Worm (Caenorhabditis elegans) whole organism, L3 larva: Measurements from ENCODE around the gene spt-5.

Experiments
- R02D3.7 ChIP-seq: fragments of 150-350 bp; optimal IDR thresholded peaks from 2 replicates; lab custom pipeline; 2014; ENCODE audit warnings: missing biosample characterization, missing genetic modification characterization
- ama-1 ChIP-seq: fragments of 150-350 bp; optimal IDR thresholded peaks from 2 replicates; lab custom pipeline; 2018
- ceh-16 ChIP-seq: sonication (generic microtip); optimal IDR thresholded peaks from 2 replicates; lab custom pipeline; 2017; ENCODE audit warnings: missing biosample characterization, missing genetic modification characterization
- ceh-28 ChIP-seq: fragments of 150-350 bp; optimal IDR thresholded peaks from 2 replicates; lab custom pipeline; 2014; ENCODE audit warnings: missing biosample characterization, missing genetic modification reagents, missing genetic modification characterization
- ceh-82 ChIP-seq: fragments of 150-350 bp; optimal IDR thresholded peaks from 2 replicates; lab custom pipeline; 2014; ENCODE audit warnings: missing biosample characterization, missing genetic modification characterization
- daf-12 ChIP-seq: fragments of 150-350 bp; optimal IDR thresholded peaks from 2 replicates; lab custom pipeline; 2014; ENCODE audit warnings: missing biosample characterization, missing genetic modification reagents, missing genetic modification characterization
- egl-5 ChIP-seq: fragments of 150-350 bp; optimal IDR thresholded peaks from 2 replicates; lab custom pipeline; 2017; ENCODE audit warnings: missing biosample characterization, missing genetic modification reagents, missing genetic modification characterization, inconsistent platforms
- elt-2 ChIP-seq: sonication (generic microtip); optimal IDR thresholded peaks from 2 replicates; lab custom pipeline; 2016; ENCODE audit warnings: missing genetic modification reagents, mild to moderate bottlenecking, missing genetic modification characterization, missing compliant biosample characterization
- elt-3 ChIP-seq, 3 experiments: fragments of 150-350 bp in 1 of 3; sonication (generic microtip) in 2 of 3; optimal IDR thresholded peaks; 2 replicates in 2 of 3; 4 replicates in 1 of 3; lab custom pipeline; 2014 to 2017; ENCODE audit warnings: missing biosample characterization in 3 of 3, missing genetic modification characterization in 3 of 3
- eor-1 ChIP-seq, 2 experiments: fragments of 150-350 bp; optimal IDR thresholded peaks; 2 replicates each; lab custom pipeline; 2014 to 2018; ENCODE audit warnings: missing biosample characterization in 2 of 2, missing genetic modification characterization in 2 of 2
- fkh-10 ChIP-seq: sonication (generic microtip); optimal IDR thresholded peaks from 2 replicates; lab custom pipeline; 2017; ENCODE audit warnings: missing biosample characterization, missing genetic modification reagents, missing genetic modification characterization
- fos-1 ChIP-seq: fragments of 150-350 bp; optimal IDR thresholded peaks from 2 replicates; lab custom pipeline; 2014; ENCODE audit warnings: missing biosample characterization, missing genetic modification characterization
- hmg-11 ChIP-seq: sonication (generic microtip); optimal IDR thresholded peaks from 2 replicates; lab custom pipeline; 2016; ENCODE audit warnings: missing genetic modification characterization, missing compliant biosample characterization
- lin-15B ChIP-seq: fragments of 150-350 bp; optimal IDR thresholded peaks from 2 replicates; lab custom pipeline; 2014; ENCODE audit warnings: missing biosample characterization, missing genetic modification characterization
- lin-39 ChIP-seq: fragments of 150-350 bp; optimal IDR thresholded peaks from 2 replicates; lab custom pipeline; 2018; ENCODE audit warnings: missing biosample characterization, missing genetic modification reagents, missing genetic modification characterization
- mdl-1 ChIP-seq: fragments of 150-350 bp; optimal IDR thresholded peaks from 2 replicates; lab custom pipeline; 2014; ENCODE audit warnings: missing biosample characterization, missing genetic modification characterization
- mml-1 ChIP-seq: fragments of 150-350 bp; sonication (generic microtip); optimal IDR thresholded peaks from 3 replicates; lab custom pipeline; 2014; ENCODE audit warnings: missing biosample characterization, missing genetic modification characterization
- nfya-1 ChIP-seq: sonication (generic microtip); optimal IDR thresholded peaks from 2 replicates; lab custom pipeline; 2017; ENCODE audit warnings: missing genetic modification characterization, mild to moderate bottlenecking, missing compliant biosample characterization, antibody characterized with exemption, moderate library complexity; ENCODE audit not compliant: insufficient read depth
- nhr-11 ChIP-seq: fragments of 150-350 bp; optimal IDR thresholded peaks from 2 replicates; lab custom pipeline; 2014; ENCODE audit warnings: missing biosample characterization, missing genetic modification characterization
- nhr-12 ChIP-seq: fragments of 150-350 bp; optimal IDR thresholded peaks from 2 replicates; lab custom pipeline; 2014; ENCODE audit warnings: missing biosample characterization, missing genetic modification characterization
- nhr-23 ChIP-seq: fragments of 150-350 bp; optimal IDR thresholded peaks from 2 replicates; lab custom pipeline; 2014; ENCODE audit warnings: missing biosample characterization, missing genetic modification reagents, missing genetic modification characterization
- nhr-237 ChIP-seq: fragments of 150-350 bp; optimal IDR thresholded peaks from 2 replicates; lab custom pipeline; 2014; ENCODE audit warnings: missing biosample characterization, missing genetic modification characterization
- nhr-25 ChIP-seq: sonication (generic microtip); optimal IDR thresholded peaks from 2 replicates; lab custom pipeline; 2017; ENCODE audit warnings: missing biosample characterization, missing genetic modification characterization
- nhr-28 ChIP-seq: fragments of 150-350 bp; optimal IDR thresholded peaks from 2 replicates; lab custom pipeline; 2014; ENCODE audit warnings: missing biosample characterization, missing genetic modification characterization
- nhr-67 ChIP-seq: fragments of 150-350 bp; optimal IDR thresholded peaks from 2 replicates; lab custom pipeline; 2014; ENCODE audit warnings: missing biosample characterization, missing genetic modification characterization
- nhr-77 ChIP-seq: fragments of 150-350 bp; optimal IDR thresholded peaks from 2 replicates; lab custom pipeline; 2014; ENCODE audit warnings: missing biosample characterization, missing genetic modification characterization
- pha-4 ChIP-seq: fragments of 150-350 bp; optimal IDR thresholded peaks from 2 replicates; lab custom pipeline; 2014; ENCODE audit warnings: missing biosample characterization, missing genetic modification reagents, missing genetic modification characterization
- sea-2 ChIP-seq: fragments of 150-350 bp; sonication (generic microtip); optimal IDR thresholded peaks from 4 replicates; lab custom pipeline; 2014; ENCODE audit warnings: missing biosample characterization, missing genetic modification reagents, missing genetic modification characterization
- snpc-4 ChIP-seq: fragments of 150-350 bp; optimal IDR thresholded peaks from 2 replicates; lab custom pipeline; 2014; ENCODE audit warnings: missing biosample characterization, missing genetic modification characterization
- tbx-2 ChIP-seq: sonication (generic microtip); optimal IDR thresholded peaks from 2 replicates; lab custom pipeline; 2016; ENCODE audit warnings: mild to moderate bottlenecking, missing genetic modification characterization, missing compliant biosample characterization
- unc-39 ChIP-seq: sonication (generic microtip); optimal IDR thresholded peaks from 4 replicates; lab custom pipeline; 2017; ENCODE audit warnings: missing biosample characterization, missing genetic modification characterization
- unc-62 ChIP-seq: fragments of 150-350 bp; sonication (generic microtip); optimal IDR thresholded peaks from 4 replicates; lab custom pipeline; 2014; ENCODE audit warnings: missing biosample characterization, missing genetic modification reagents, missing genetic modification characterization
- zag-1 ChIP-seq: fragments of 150-350 bp; optimal IDR thresholded peaks from 2 replicates; lab custom pipeline; 2014; ENCODE audit warnings: missing biosample characterization, missing genetic modification characterization
- ztf-4 ChIP-seq: fragments of 150-350 bp; optimal IDR thresholded peaks from 2 replicates; lab custom pipeline; 2014; ENCODE audit warnings: missing biosample characterization, missing genetic modification characterization

The spt-5 gene

ce11 chrIV:12012439-12013003 is 38.8 kb upstream of the spt-5 start:
- no peak for TF ChIP-seq lin-15B (tag; lab: Kevin White, UChicago)
- peak; percentile 65 for TF ChIP-seq lin-39 (tag; lab: Kevin White, UChicago)
- TF ChIP-seq unc-62 (GFP tag; lab: Kevin White, UChicago): peak; percentile 61
- TF ChIP-seq unc-39: no peak
- no peak for TF ChIP-seq tbx-2 (tag; lab: Kevin White, UChicago)
- TF ChIP-seq eor-1 (tag; optimal IDR thresholded peaks at IDR 0.05; lab: Kevin White, UChicago): no peak
- no peak for TF ChIP-seq fkh-10 (GFP tag; lab: Kevin White, UChicago)
- TF ChIP-seq ama-1 (lab: Kevin White, UChicago): no peak
- TF ChIP-seq snpc-4 (tag; lab: Kevin White, UChicago): no peak
- TF ChIP-seq egl-5 (tag; lab: Kevin White, UChicago): no peak
- TF ChIP-seq nhr-11 (tag; lab: Kevin White, UChicago): peak; percentile 9
- TF ChIP-seq nhr-67 (tag; lab: Kevin White, UChicago): no peak
- TF ChIP-seq mdl-1 (tag; lab: Kevin White, UChicago): no peak
- TF ChIP-seq ztf-4 (tag; lab: Kevin White, UChicago): no peak
- TF ChIP-seq fos-1: no peak
- no peak for TF ChIP-seq elt-3 (tag; optimal IDR thresholded peaks at IDR 0.05; lab: Kevin White, UChicago)
- no peak for TF ChIP-seq ceh-16 (tag; lab: Kevin White, UChicago)
- no peak for TF ChIP-seq pha-4 (tag; lab: Kevin White, UChicago)
- TF ChIP-seq nhr-77 (tag; lab: Kevin White, UChicago): no peak
- peak; percentile 44 for TF ChIP-seq nfya-1 (tag; lab: Kevin White, UChicago)
- TF ChIP-seq daf-12 (tag; lab: Kevin White, UChicago): no peak
- TF ChIP-seq nhr-23 (tag; lab: Kevin White, UChicago): no peak

ce11 chrIV:12013120-12013519 is 38.2 kb upstream of the spt-5 start, which contains the start of gene spe-17:
TSS of gene spe-17 (plus strand) at chrIV:12013420.
- no peak for TF ChIP-seq nhr-28 (tag; lab: Kevin White, UChicago)
- TF ChIP-seq nhr-25 (tag; lab: Kevin White, UChicago): no peak
- TF ChIP-seq sea-2 (GFP tag; lab: Kevin White, UChicago): no peak
- no peak for TF ChIP-seq nhr-237
- no peak for TF ChIP-seq daf-12 (tag; lab: Kevin White, UChicago)
- no peak for TF ChIP-seq egl-5 (tag; lab: Kevin White, UChicago)
- no peak for TF ChIP-seq lin-15B (tag; lab: Kevin White, UChicago)
- no peak for TF ChIP-seq snpc-4 (tag; lab: Kevin White, UChicago)
- no peak for TF ChIP-seq tbx-2 (tag; lab: Kevin White, UChicago)
- TF ChIP-seq ama-1 (lab: Kevin White, UChicago): no peak
- no peak for TF ChIP-seq hmg-11 (tag; lab: Kevin White, UChicago)
- no peak for TF ChIP-seq unc-62 (GFP tag; lab: Kevin White, UChicago)
- no peak for TF ChIP-seq nhr-11 (tag; lab: Kevin White, UChicago)
- TF ChIP-seq fos-1: no peak
- TF ChIP-seq zag-1 (tag; lab: Kevin White, UChicago): no peak
- no peak for TF ChIP-seq elt-2
- no peak for TF ChIP-seq ztf-4 (tag; lab: Kevin White, UChicago)
- no peak for TF ChIP-seq mml-1 (tag; lab: Kevin White, UChicago)
- no peak for TF ChIP-seq lin-39 (tag; lab: Kevin White, UChicago)

- TF ChIP-seq sea-2 (GFP tag; lab: Kevin White, UChicago): no peak
- no peak for TF ChIP-seq nhr-12 (tag; lab: Kevin White, UChicago)
- no peak for TF ChIP-seq nhr-11 (tag; lab: Kevin White, UChicago)
- no peak for TF ChIP-seq lin-15B (tag; lab: Kevin White, UChicago)
- TF ChIP-seq ceh-16 (tag; lab: Kevin White, UChicago): no peak
- no peak for TF ChIP-seq R02D3.7 (tag; lab: Kevin White, UChicago)
- TF ChIP-seq snpc-4 (tag; lab: Kevin White, UChicago): no peak
- no peak for TF ChIP-seq ceh-82
- no peak for TF ChIP-seq nhr-237
- TF ChIP-seq nhr-77 (tag; lab: Kevin White, UChicago): no peak
- no peak for TF ChIP-seq ceh-28
- no peak for TF ChIP-seq elt-3 (tag; optimal IDR thresholded peaks at IDR 0.05; lab: Kevin White, UChicago)
- TF ChIP-seq fkh-10 (GFP tag; lab: Kevin White, UChicago): no peak
- TF ChIP-seq tbx-2 (tag; lab: Kevin White, UChicago): no peak
- TF ChIP-seq nfya-1 (tag; lab: Kevin White, UChicago): no peak
- TF ChIP-seq elt-2: no peak
Observed at ce11 chrIV:12015586-12015985, 35.7 kb upstream of the spt-5 start, which contains the start of gene lips-6. TSS of gene lips-6 (minus strand) at chrIV:12015686.
